Worm (Caenorhabditis elegans) whole organism, late embryonic: Measurements from ENCODE around the gene cbp-1.

Experiments used
- T23F11.4 ChIP-seq: fragments of 200-800 bp; sonication (Bioruptor generic); optimal IDR thresholded peaks from 2 replicates; lab custom pipeline; 2018; ENCODE audit warnings: mild to moderate bottlenecking, missing genetic modification characterization, missing compliant biosample characterization
- madf-2 ChIP-seq: sonication (generic microtip); optimal IDR thresholded peaks from 2 replicates; lab custom pipeline; 2017; ENCODE audit warnings: missing genetic modification characterization, missing compliant biosample characterization

DNA sequence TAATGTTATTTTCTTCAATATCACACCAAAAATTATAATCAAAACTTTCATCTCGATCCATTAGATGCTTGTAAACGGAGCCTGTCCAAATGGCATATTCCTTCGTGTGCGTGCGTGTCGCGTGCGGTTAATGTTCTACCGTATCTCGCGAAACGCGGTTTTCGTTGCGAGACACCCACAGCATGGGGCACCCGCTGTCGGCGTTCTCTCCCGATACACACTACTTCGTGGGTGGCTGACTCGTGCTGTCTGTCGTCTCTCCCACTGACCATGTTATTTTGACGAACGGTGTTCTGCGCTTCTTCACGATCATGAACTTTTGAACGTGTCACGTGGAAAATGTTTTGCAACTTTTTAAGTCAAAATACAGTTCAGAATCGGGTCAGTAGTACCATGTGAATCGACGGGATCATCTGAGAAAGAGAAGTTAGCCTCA lies 826 bp upstream of the cbp-1 start:
- TF ChIP-seq madf-2 (peak; percentile 76), T23F11.4 (peak; percentile 74)
